Worm (Caenorhabditis elegans) whole organism, midembryonic: ENCODE results near the gene Y39E4B.13.
A peak's percentile ranks its signal among the peaks of the same experiment; 100 is the strongest.

Experiments
- T22C8.4 ChIP-seq: fragments of 200-800 bp; sonication (Bioruptor generic); IDR thresholded peaks from 2 replicates; pipeline ENCODE4 v1.3.6; 2022; ENCODE audit warnings: missing genetic modification characterization, missing compliant biosample characterization
- klf-2 ChIP-seq: fragments of 200-800 bp; sonication (Bioruptor generic); conservative IDR thresholded peaks from 2 replicates; pipeline ENCODE4 v1.3.6; 2022; ENCODE audit warnings: missing genetic modification reagents, missing genetic modification characterization, missing compliant biosample characterization

ce11 chrIII:13070548-13071050 is 20.3 kb upstream of the Y39E4B.13 start, which contains the start of gene Y39E4B.6:
- no peak for TF ChIP-seq klf-2
- TF ChIP-seq T22C8.4 = peak; percentile 56; the same call in 1 of the 2 replicates
